Fruit fly (Drosophila melanogaster) whole organism, embryonic: ENCODE data around the gene CG33927.

Source experiments
- Atf-2 ChIP-seq: fragments of 200-800 bp; sonication (Bioruptor generic); optimal IDR thresholded peaks from 2 replicates; lab custom pipeline; 2016; ENCODE audit warnings: missing biosample characterization, missing genetic modification characterization
- Atf6 ChIP-seq: fragments of 200-800 bp; sonication (Bioruptor generic); IDR thresholded peaks from 2 replicates; pipeline ENCODE4 v1.3.6; 2022; ENCODE audit warnings: missing biosample characterization, missing genetic modification characterization
- CG10321 ChIP-seq: fragments of 200-800 bp; sonication (Bioruptor generic); IDR thresholded peaks from 2 replicates; pipeline ENCODE4 v1.3.6; 2022; ENCODE audit warnings: missing biosample characterization, missing genetic modification characterization
- CG10431 ChIP-seq: fragments of 200-800 bp; sonication (Bioruptor generic); optimal IDR thresholded peaks from 3 replicates; lab custom pipeline; 2018; ENCODE audit warnings: missing biosample characterization, mild to moderate bottlenecking, missing genetic modification characterization
- CG10543 ChIP-seq: fragments of 200-800 bp; sonication (Bioruptor generic); optimal IDR thresholded peaks from 3 replicates; lab custom pipeline; 2017; ENCODE audit warnings: missing biosample characterization, mild to moderate bottlenecking, missing genetic modification characterization, moderate library complexity
- CG10959 ChIP-seq: fragments of 200-800 bp; sonication (Bioruptor generic); IDR thresholded peaks from 2 replicates; pipeline ENCODE4 v1.3.6; 2022; ENCODE audit warnings: missing biosample characterization, missing genetic modification characterization
- CG11560 ChIP-seq: fragments of 200-800 bp; sonication (Bioruptor generic); IDR thresholded peaks from 3 replicates; pipeline ENCODE4 v1.3.6; 2022; ENCODE audit warnings: missing biosample characterization, missing genetic modification characterization
- CG13123 ChIP-seq: fragments of 200-800 bp; sonication (Bioruptor generic); optimal IDR thresholded peaks from 2 replicates; lab custom pipeline; 2016; ENCODE audit warnings: missing biosample characterization, missing genetic modification characterization
- CG13424 ChIP-seq: fragments of 200-800 bp; sonication (Bioruptor generic); optimal IDR thresholded peaks from 2 replicates; lab custom pipeline; 2019; ENCODE audit warnings: missing biosample characterization, mild to moderate bottlenecking, missing genetic modification characterization, moderate library complexity
- CG15269 ChIP-seq: fragments of 200-800 bp; sonication (Bioruptor generic); optimal IDR thresholded peaks from 2 replicates; lab custom pipeline; 2018; ENCODE audit warnings: missing biosample characterization, mild to moderate bottlenecking, missing genetic modification characterization, moderate library complexity
- CG1529 ChIP-seq: fragments of 200-800 bp; sonication (Bioruptor generic); optimal IDR thresholded peaks from 3 replicates; lab custom pipeline; 2018; ENCODE audit warnings: missing biosample characterization, missing genetic modification characterization
- CG18619 ChIP-seq: fragments of 200-800 bp; sonication (Bioruptor generic); optimal IDR thresholded peaks from 3 replicates; lab custom pipeline; 2017; ENCODE audit warnings: missing biosample characterization, mild to moderate bottlenecking, missing genetic modification characterization
- CG30403 ChIP-seq: fragments of 200-800 bp; sonication (Bioruptor generic); optimal IDR thresholded peaks from 3 replicates; lab custom pipeline; 2016; ENCODE audit warnings: missing biosample characterization, missing genetic modification characterization
- CG31441 ChIP-seq: fragments of 200-800 bp; sonication (Bioruptor generic); IDR thresholded peaks from 2 replicates; pipeline ENCODE4 v1.3.6; 2022; ENCODE audit warnings: missing biosample characterization, missing genetic modification characterization
- CG42726 ChIP-seq: fragments of 200-800 bp; sonication (Bioruptor generic); IDR thresholded peaks from 2 replicates; pipeline ENCODE4 v1.3.6; 2022; ENCODE audit warnings: missing biosample characterization, missing genetic modification characterization; ENCODE audit not compliant: partially characterized antibody
- CG4707 ChIP-seq: fragments of 200-800 bp; sonication (Bioruptor generic); optimal IDR thresholded peaks from 2 replicates; lab custom pipeline; 2018; ENCODE audit warnings: missing biosample characterization, mild to moderate bottlenecking, missing genetic modification characterization, moderate library complexity
- CG4820 ChIP-seq: fragments of 200-800 bp; sonication (Bioruptor generic); optimal IDR thresholded peaks from 3 replicates; lab custom pipeline; 2016; ENCODE audit warnings: missing biosample characterization, missing genetic modification characterization
- CG6791 ChIP-seq: fragments of 200-800 bp; sonication (Bioruptor generic); IDR thresholded peaks from 3 replicates; pipeline ENCODE4 v1.3.6; 2022; ENCODE audit warnings: missing biosample characterization, missing genetic modification characterization; ENCODE audit not compliant: partially characterized antibody
- CG7357 ChIP-seq: fragments of 200-800 bp; sonication (Bioruptor generic); IDR thresholded peaks from 3 replicates; pipeline ENCODE4 v1.3.6; 2022; ENCODE audit warnings: missing biosample characterization, missing genetic modification characterization
- CG9215 ChIP-seq: fragments of 200-800 bp; sonication (Bioruptor generic); IDR thresholded peaks from 2 replicates; pipeline ENCODE4 v1.3.6; 2022; ENCODE audit warnings: missing biosample characterization, missing genetic modification characterization
- CG9609 ChIP-seq: fragments of 200-800 bp; sonication (Bioruptor generic); optimal IDR thresholded peaks from 3 replicates; lab custom pipeline; 2016; ENCODE audit warnings: missing biosample characterization, missing genetic modification characterization
- Deaf1 ChIP-seq: fragments of 200-800 bp; optimal IDR thresholded peaks from 3 replicates; lab custom pipeline; 2019; ENCODE audit warnings: missing biosample characterization, mild to moderate bottlenecking, missing genetic modification characterization, moderate library complexity
- Dfd ChIP-seq, 2 experiments: fragments of >200 bp; optimal IDR thresholded peaks; 2 replicates each; lab custom pipeline; 2017; ENCODE audit warnings: missing biosample characterization in 2 of 2, missing genetic modification characterization in 2 of 2
- E2f1 ChIP-seq: fragments of 200-800 bp; sonication (Bioruptor generic); IDR thresholded peaks from 2 replicates; pipeline ENCODE4 v1.3.6; 2022; ENCODE audit warnings: missing biosample characterization, missing genetic modification characterization
- Fer2 ChIP-seq: fragments of 200-800 bp; sonication (Bioruptor generic); optimal IDR thresholded peaks from 2 replicates; lab custom pipeline; 2018; ENCODE audit warnings: missing biosample characterization, mild to moderate bottlenecking, missing genetic modification characterization, moderate library complexity
- Kr ChIP-seq: fragments of 200-800 bp; sonication (Bioruptor generic); optimal IDR thresholded peaks from 2 replicates; lab custom pipeline; 2017; ENCODE audit warnings: missing biosample characterization, mild to moderate bottlenecking, missing genetic modification characterization
- NfI ChIP-seq: fragments of 200-800 bp; sonication (Bioruptor generic); optimal IDR thresholded peaks from 3 replicates; lab custom pipeline; 2018; ENCODE audit warnings: missing biosample characterization, mild to moderate bottlenecking, missing genetic modification characterization, moderate library complexity
- Side ChIP-seq: fragments of 200-800 bp; sonication (Bioruptor generic); optimal IDR thresholded peaks from 2 replicates; lab custom pipeline; 2016; ENCODE audit warnings: missing biosample characterization, missing genetic modification characterization
- Sry-δ ChIP-seq: fragments of 200-800 bp; sonication (Bioruptor generic); optimal IDR thresholded peaks from 2 replicates; lab custom pipeline; 2016; ENCODE audit warnings: missing biosample characterization, missing genetic modification characterization
- Stat92E ChIP-seq, 3 experiments: fragments of >200 bp in 2 of 3; fragments of 200-800 bp in 1 of 3; sonication (Bioruptor generic) in 1 of 3; optimal IDR thresholded peaks; 2 replicates each; lab custom pipeline; 2017 to 2019; ENCODE audit warnings: missing biosample characterization in 3 of 3, missing genetic modification characterization in 3 of 3, mild to moderate bottlenecking in 1 of 3, moderate library complexity in 1 of 3
- br ChIP-seq: fragments of >200 bp; optimal IDR thresholded peaks from 2 replicates; lab custom pipeline; 2017
- crol ChIP-seq: fragments of 200-800 bp; sonication (Bioruptor generic); IDR thresholded peaks from 2 replicates; pipeline ENCODE4 v1.3.6; 2022; ENCODE audit warnings: missing biosample characterization, missing genetic modification characterization
- dati ChIP-seq: fragments of 200-800 bp; sonication (Bioruptor generic); IDR thresholded peaks from 2 replicates; pipeline ENCODE4 v1.3.6; 2022; ENCODE audit warnings: missing biosample characterization, missing genetic modification characterization
- fd102C ChIP-seq: fragments of 200-800 bp; sonication (Bioruptor generic); optimal IDR thresholded peaks from 2 replicates; lab custom pipeline; 2018; ENCODE audit warnings: missing biosample characterization, mild to moderate bottlenecking, missing genetic modification characterization, moderate library complexity
- gsb ChIP-seq: fragments of 200-800 bp; sonication (Bioruptor generic); IDR thresholded peaks from 2 replicates; pipeline ENCODE4 v1.3.6; 2022; ENCODE audit warnings: missing biosample characterization, missing genetic modification characterization
- gsb-n ChIP-seq: fragments of 200-800 bp; sonication (Bioruptor generic); optimal IDR thresholded peaks from 3 replicates; lab custom pipeline; 2018; ENCODE audit warnings: missing biosample characterization, mild to moderate bottlenecking, missing genetic modification characterization
- kah ChIP-seq: fragments of 200-800 bp; sonication (Bioruptor generic); optimal IDR thresholded peaks from 2 replicates; lab custom pipeline; 2018; ENCODE audit warnings: missing biosample characterization, mild to moderate bottlenecking, missing genetic modification characterization
- kay ChIP-seq: fragments of 200-800 bp; sonication (Bioruptor generic); optimal IDR thresholded peaks from 2 replicates; lab custom pipeline; 2016; ENCODE audit warnings: missing biosample characterization, missing genetic modification characterization
- pan ChIP-seq, 4 experiments: fragments of >200 bp in 3 of 4; fragments of 200-800 bp in 1 of 4; sonication (Bioruptor generic) in 1 of 4; optimal IDR thresholded peaks in 3 of 4; IDR thresholded peaks in 1 of 4; 2 replicates each; pipeline versions ENCODE4 v1.3.6 to Lab custom; 2017 to 2022; ENCODE audit warnings: missing biosample characterization in 2 of 4, missing genetic modification characterization in 2 of 4, mixed read lengths in 1 of 4
- psq ChIP-seq: fragments of 200-800 bp; sonication (Bioruptor generic); optimal IDR thresholded peaks from 2 replicates; lab custom pipeline; 2017; ENCODE audit warnings: missing biosample characterization, missing genetic modification characterization
- pum ChIP-seq: fragments of 200-800 bp; sonication (Bioruptor generic); optimal IDR thresholded peaks from 2 replicates; lab custom pipeline; 2016; ENCODE audit warnings: missing biosample characterization, missing genetic modification characterization
- pzg ChIP-seq: fragments of 200-800 bp; sonication (Bioruptor generic); optimal IDR thresholded peaks from 3 replicates; lab custom pipeline; 2018; ENCODE audit warnings: missing biosample characterization, mild to moderate bottlenecking, missing genetic modification characterization, moderate library complexity
- run ChIP-seq: fragments of 200-800 bp; sonication (Bioruptor generic); optimal IDR thresholded peaks from 3 replicates; lab custom pipeline; 2018; ENCODE audit warnings: missing biosample characterization, mild to moderate bottlenecking, missing genetic modification characterization
- sc ChIP-seq, 3 experiments: fragments of >200 bp in 2 of 3; fragments of 200-800 bp in 1 of 3; sonication (Bioruptor generic) in 1 of 3; optimal IDR thresholded peaks; 2 replicates in 2 of 3; 3 replicates in 1 of 3; lab custom pipeline; 2017; ENCODE audit warnings: mild to moderate bottlenecking in 1 of 3, missing biosample characterization in 1 of 3, missing genetic modification characterization in 1 of 3, missing genetic modification reagents in 1 of 3
- sima ChIP-seq: fragments of 200-800 bp; sonication (Bioruptor generic); optimal IDR thresholded peaks from 2 replicates; lab custom pipeline; 2016; ENCODE audit warnings: missing biosample characterization, missing genetic modification characterization
- tin ChIP-seq: fragments of 200-800 bp; sonication (Bioruptor generic); optimal IDR thresholded peaks from 3 replicates; lab custom pipeline; 2016; ENCODE audit warnings: missing biosample characterization, missing genetic modification characterization
- unc-4 ChIP-seq: fragments of 200-800 bp; sonication (Bioruptor generic); IDR thresholded peaks from 2 replicates; pipeline ENCODE4 v1.3.6; 2022; ENCODE audit warnings: missing biosample characterization, missing genetic modification characterization; ENCODE audit not compliant: partially characterized antibody
- unpg ChIP-seq: fragments of 200-800 bp; sonication (Bioruptor generic); optimal IDR thresholded peaks from 3 replicates; lab custom pipeline; 2018; ENCODE audit warnings: missing biosample characterization, mild to moderate bottlenecking, missing genetic modification characterization, moderate library complexity
- z ChIP-seq: fragments of 200-800 bp; sonication (Bioruptor generic); IDR thresholded peaks from 3 replicates; pipeline ENCODE4 v1.3.6; 2022; ENCODE audit warnings: missing biosample characterization, missing genetic modification characterization
- zen2 ChIP-seq: fragments of 200-800 bp; sonication (Bioruptor generic); IDR thresholded peaks from 3 replicates; pipeline ENCODE4 v1.3.6; 2022; ENCODE audit warnings: missing biosample characterization, missing genetic modification characterization; ENCODE audit not compliant: partially characterized antibody

The CG33927 gene

dm6 chr3R:4663068-4663467 lies 27.3 kb downstream of the CG33927 start (continued):
- TF ChIP-seq CG18619 (GFP tag; lab: Kevin White, UChicago) (peak; percentile 29), CG10959 (GFP tag; lab: Robert Waterston, UW) (peak; percentile 92), CG9609 (no peak), Dfd (GFP tag; optimal IDR thresholded peaks at IDR 0.05; lab: Kevin White, UChicago) (no peak), CG9215 (GFP tag; lab: Robert Waterston, UW) (0 out of 2 replicates have a peak, but pooled peaks have one; percentile 43), run (peak; percentile 29), sc (optimal IDR thresholded peaks at IDR 0.05; lab: Kevin White, UChicago) (no peak), sc (GFP tag; optimal IDR thresholded peaks at IDR 0.05; lab: Kevin White, UChicago) (peak; percentile 7), zen2 (no peak), gsb (GFP tag; lab: Robert Waterston, UW) (no peak), Deaf1 (tag; lab: Kevin White, UChicago) (peak; percentile 54), CG10543 (GFP tag; lab: Kevin White, UChicago) (no peak), pzg (no peak), CG11560 (tag; lab: Robert Waterston, UW) (no peak), CG4820 (peak; percentile 87), br (lab: Kevin White, UChicago) (no peak), CG7357 (GFP tag; lab: Robert Waterston, UW) (peak; percentile 74), CG15269 (tag; lab: Kevin White, UChicago) (peak; percentile 62), CG4707 (no peak), CG6791 (GFP tag; lab: Robert Waterston, UW) (no peak), CG42726 (GFP tag; lab: Robert Waterston, UW) (no peak), pum (peak; percentile 84), CG1529 (peak; percentile 48), Atf-2 (GFP tag; lab: Kevin White, UChicago) (no peak), unpg (GFP tag; lab: Kevin White, UChicago) (peak; percentile 86), CG30403 (peak; percentile 81), tin (GFP tag; lab: Kevin White, UChicago) (peak; percentile 88), Stat92E (GFP tag; optimal IDR thresholded peaks at IDR 0.05; lab: Kevin White, UChicago) (no peak), CG13123 (GFP tag; lab: Kevin White, UChicago) (no peak), unc-4 (GFP tag; lab: Robert Waterston, UW) (no peak), Side (GFP tag; lab: Kevin White, UChicago) (peak; percentile 73), Atf6 (GFP tag; lab: Robert Waterston, UW) (peak; percentile 35; the same call in 1 of the 2 replicates), dati (GFP tag; lab: Robert Waterston, UW) (peak; percentile 46; the same call in 1 of the 2 replicates), E2f1 (GFP tag; lab: Robert Waterston, UW) (peak; percentile 76), psq (GFP tag; lab: Kevin White, UChicago) (no peak), crol (no peak), CG13424 (tag; lab: Kevin White, UChicago) (peak; percentile 68), Sry-δ (GFP tag; lab: Kevin White, UChicago) (peak; percentile 33), z (peak; percentile 56; the same call in 1 of the 3 replicates), fd102C (GFP tag; lab: Kevin White, UChicago) (peak; percentile 80), Fer2 (tag; lab: Kevin White, UChicago) (peak; percentile 2), gsb-n (tag; lab: Kevin White, UChicago) (peak; percentile 81), kay (GFP tag; lab: Kevin White, UChicago) (peak; percentile 56), Kr (GFP tag; lab: Kevin White, UChicago) (no peak), CG10321 (GFP tag; lab: Robert Waterston, UW) (no peak), NfI (GFP tag; lab: Kevin White, UChicago) (peak; percentile 35), kah (GFP tag; lab: Kevin White, UChicago) (no peak), pan (optimal IDR thresholded peaks at IDR 0.05; lab: Kevin White, UChicago) (no peak), pan (GFP tag; optimal IDR thresholded peaks at IDR 0.05 in 1 of 2, IDR thresholded peaks at IDR 0.05 in 1 of 2) (peak in 1 of 2 experiments; percentile 86), sima (GFP tag; lab: Kevin White, UChicago) (no peak), CG31441 (GFP tag; lab: Robert Waterston, UW) (peak; percentile 95), CG10431 (GFP tag; lab: Kevin White, UChicago) (no peak)
